Worm (Caenorhabditis elegans) whole organism, late embryonic: Measurements from ENCODE around the gene T26C11.8.

Experiments
- C08G9.2 ChIP-seq: sonication (generic microtip); optimal IDR thresholded peaks from 2 replicates; lab custom pipeline; 2016; ENCODE audit warnings: mild to moderate bottlenecking, missing genetic modification characterization, moderate library complexity, missing compliant biosample characterization
- F13H6.1 ChIP-seq: sonication (generic microtip); optimal IDR thresholded peaks from 2 replicates; lab custom pipeline; 2016; ENCODE audit warnings: missing genetic modification characterization, missing compliant biosample characterization
- K02D7.2 ChIP-seq: sonication (generic microtip); optimal IDR thresholded peaks from 2 replicates; lab custom pipeline; 2017; ENCODE audit warnings: mild to moderate bottlenecking, missing genetic modification characterization, missing compliant biosample characterization
- T23F11.4 ChIP-seq: fragments of 200-800 bp; sonication (Bioruptor generic); optimal IDR thresholded peaks from 2 replicates; lab custom pipeline; 2018; ENCODE audit warnings: mild to moderate bottlenecking, missing genetic modification characterization, missing compliant biosample characterization
- Y22D7AL.16 ChIP-seq: sonication (generic microtip); optimal IDR thresholded peaks from 2 replicates; lab custom pipeline; 2016; ENCODE audit warnings: missing genetic modification characterization, missing compliant biosample characterization
- ahr-1 ChIP-seq: sonication (generic microtip); optimal IDR thresholded peaks from 2 replicates; lab custom pipeline; 2016; ENCODE audit warnings: missing genetic modification characterization, missing compliant biosample characterization
- ceh-18 ChIP-seq: sonication (generic microtip); optimal IDR thresholded peaks from 2 replicates; lab custom pipeline; 2016; ENCODE audit warnings: missing genetic modification characterization, missing compliant biosample characterization
- ceh-30 ChIP-seq: fragments of 150-350 bp; optimal IDR thresholded peaks from 2 replicates; lab custom pipeline; 2014; ENCODE audit warnings: missing biosample characterization, missing genetic modification characterization
- ceh-31 ChIP-seq: sonication (generic microtip); optimal IDR thresholded peaks from 2 replicates; lab custom pipeline; 2016; ENCODE audit warnings: missing genetic modification characterization, missing compliant biosample characterization
- ceh-45 ChIP-seq: fragments of 200-800 bp; sonication (Bioruptor generic); IDR thresholded peaks from 2 replicates; pipeline ENCODE4 v1.3.6; 2022; ENCODE audit warnings: missing genetic modification reagents, missing genetic modification characterization, missing compliant biosample characterization
- ceh-48 ChIP-seq: sonication (generic microtip); optimal IDR thresholded peaks from 2 replicates; lab custom pipeline; 2016; ENCODE audit warnings: missing genetic modification characterization, inconsistent platforms, missing compliant biosample characterization
- ceh-6 ChIP-seq: fragments of 200-800 bp; sonication (Bioruptor generic); optimal IDR thresholded peaks from 2 replicates; lab custom pipeline; 2018; ENCODE audit warnings: mild to moderate bottlenecking, missing genetic modification characterization, missing compliant biosample characterization
- dmd-4 ChIP-seq: sonication (generic microtip); optimal IDR thresholded peaks from 2 replicates; lab custom pipeline; 2016; ENCODE audit warnings: borderline replicate concordance, missing genetic modification characterization, missing compliant biosample characterization
- dve-1 ChIP-seq: sonication (generic microtip); optimal IDR thresholded peaks from 2 replicates; lab custom pipeline; 2017; ENCODE audit warnings: antibody characterized with exemption, mild to moderate bottlenecking, missing genetic modification characterization, missing compliant biosample characterization
- fkh-10 ChIP-seq: fragments of 150-350 bp; optimal IDR thresholded peaks from 2 replicates; lab custom pipeline; 2014; ENCODE audit warnings: missing biosample characterization, missing genetic modification reagents, missing genetic modification characterization
- fkh-6 ChIP-seq: sonication (generic microtip); optimal IDR thresholded peaks from 2 replicates; lab custom pipeline; 2016; ENCODE audit warnings: missing genetic modification characterization, missing compliant biosample characterization
- hlh-15 ChIP-seq: sonication (generic microtip); optimal IDR thresholded peaks from 2 replicates; lab custom pipeline; 2016; ENCODE audit warnings: missing genetic modification characterization, missing compliant biosample characterization
- nfya-1 ChIP-seq: sonication (generic microtip); optimal IDR thresholded peaks from 2 replicates; lab custom pipeline; 2017; ENCODE audit warnings: missing genetic modification characterization, mild to moderate bottlenecking, missing compliant biosample characterization, antibody characterized with exemption, moderate library complexity
- nhr-11 ChIP-seq: fragments of 150-350 bp; optimal IDR thresholded peaks from 2 replicates; lab custom pipeline; 2014; ENCODE audit warnings: missing biosample characterization, missing genetic modification characterization
- pag-3 ChIP-seq: sonication (generic microtip); optimal IDR thresholded peaks from 2 replicates; lab custom pipeline; 2016; ENCODE audit warnings: missing compliant biosample characterization, missing genetic modification characterization, borderline replicate concordance
- rnt-1 ChIP-seq: sonication (generic microtip); optimal IDR thresholded peaks from 2 replicates; lab custom pipeline; 2016; ENCODE audit warnings: missing genetic modification characterization, missing compliant biosample characterization
- sdc-2 ChIP-seq: sonication (generic microtip); optimal IDR thresholded peaks from 2 replicates; lab custom pipeline; 2016; ENCODE audit warnings: missing genotype, missing genetic modification characterization, missing compliant biosample characterization
- sox-2 ChIP-seq: fragments of 200-800 bp; sonication (Bioruptor generic); IDR thresholded peaks from 2 replicates; pipeline ENCODE4 v1.3.6; 2022; ENCODE audit warnings: missing genetic modification reagents, missing genetic modification characterization, missing compliant biosample characterization
- sox-4 ChIP-seq: sonication (generic microtip); optimal IDR thresholded peaks from 2 replicates; lab custom pipeline; 2017; ENCODE audit warnings: mild to moderate bottlenecking, missing genetic modification characterization, inconsistent platforms, missing compliant biosample characterization
- tbx-2 ChIP-seq: sonication (generic microtip); optimal IDR thresholded peaks from 2 replicates; lab custom pipeline; 2016; ENCODE audit warnings: missing genetic modification characterization, missing compliant biosample characterization
- tbx-7 ChIP-seq: sonication (generic microtip); optimal IDR thresholded peaks from 2 replicates; lab custom pipeline; 2016; ENCODE audit warnings: missing genotype, missing genetic modification characterization, missing compliant biosample characterization
- ttx-3 ChIP-seq: sonication (generic microtip); optimal IDR thresholded peaks from 2 replicates; lab custom pipeline; 2016; ENCODE audit warnings: missing genetic modification reagents, missing genetic modification characterization, missing compliant biosample characterization
- unc-3 ChIP-seq, 2 experiments: fragments of 200-800 bp in 1 of 2; sonication (Bioruptor generic) in 1 of 2; sonication (generic microtip) in 1 of 2; conservative IDR thresholded peaks in 1 of 2; optimal IDR thresholded peaks in 1 of 2; 2 replicates each; pipeline versions ENCODE4 v1.3.6 to Lab custom; 2016 to 2022; ENCODE audit warnings: missing compliant biosample characterization in 2 of 2, missing genetic modification characterization in 2 of 2, missing genetic modification reagents in 1 of 2
- unc-42 ChIP-seq: sonication (generic microtip); optimal IDR thresholded peaks from 2 replicates; lab custom pipeline; 2016; ENCODE audit warnings: missing genotype, missing genetic modification characterization, missing compliant biosample characterization

T26C11.8 gene

ce11 chrX:1901480-1901879 is 41.0 kb downstream of the T26C11.8 start:
- no peak for TF ChIP-seq Y22D7AL.16 (tag; lab: Kevin White, UChicago)
- TF ChIP-seq fkh-6 = no peak
- TF ChIP-seq ceh-30 (tag; lab: Kevin White, UChicago) = no peak
- no peak for TF ChIP-seq rnt-1
- TF ChIP-seq sox-4 (tag; lab: Kevin White, UChicago) = no peak
- TF ChIP-seq ceh-6 (GFP tag; lab: Kevin White, UChicago) = no peak
- no peak for TF ChIP-seq ceh-45 (GFP tag; lab: Robert Waterston, UW)
- no peak for TF ChIP-seq F13H6.1 (tag; lab: Kevin White, UChicago)
- no peak for TF ChIP-seq unc-3 (GFP tag; conservative IDR thresholded peaks at IDR 0.05; lab: Robert Waterston, UW)
- TF ChIP-seq unc-3 (tag; optimal IDR thresholded peaks at IDR 0.05; lab: Kevin White, UChicago) = no peak
- TF ChIP-seq, all 69 proteins: peak for 0

ce11 chrX:1907009-1907408 is 46.5 kb downstream of the T26C11.8 start:
- TF ChIP-seq sox-2 (GFP tag; lab: Robert Waterston, UW) (no peak), fkh-10 (GFP tag; lab: Kevin White, UChicago) (no peak), ceh-45 (GFP tag; lab: Robert Waterston, UW) (no peak), rnt-1 (no peak), ttx-3 (tag; lab: Kevin White, UChicago) (no peak), nfya-1 (tag; lab: Kevin White, UChicago) (no peak), ceh-6 (GFP tag; lab: Kevin White, UChicago) (no peak), tbx-7 (tag; lab: Kevin White, UChicago) (no peak), ceh-48 (tag; lab: Kevin White, UChicago) (no peak), dve-1 (tag; lab: Kevin White, UChicago) (no peak), unc-3 (GFP tag; conservative IDR thresholded peaks at IDR 0.05; lab: Robert Waterston, UW) (no peak), unc-3 (tag; optimal IDR thresholded peaks at IDR 0.05; lab: Kevin White, UChicago) (no peak), K02D7.2 (no peak), pag-3 (tag; lab: Kevin White, UChicago) (no peak), T23F11.4 (GFP tag; lab: Kevin White, UChicago) (no peak), hlh-15 (tag; lab: Kevin White, UChicago) (no peak), nhr-11 (no peak)

ce11 chrX:1909353-1909752 is 48.8 kb downstream of the T26C11.8 start:
- TF ChIP-seq nfya-1 (tag; lab: Kevin White, UChicago) (peak; percentile 50), tbx-2 (tag; lab: Kevin White, UChicago) (peak; percentile 27), ahr-1 (tag; lab: Kevin White, UChicago) (no peak), dmd-4 (tag; lab: Kevin White, UChicago) (no peak), ceh-6 (GFP tag; lab: Kevin White, UChicago) (no peak), sdc-2 (peak; percentile 99), C08G9.2 (tag; lab: Kevin White, UChicago) (peak; percentile 39), ceh-31 (peak; percentile 75), unc-42 (tag; lab: Kevin White, UChicago) (peak; percentile 24), K02D7.2 (no peak), ceh-18 (tag; lab: Kevin White, UChicago) (peak; percentile 64)
